Fruit fly (Drosophila melanogaster) whole organism, embryonic: Measurements from ENCODE around the gene Sidpn.

Experiments used
- CG10431 ChIP-seq: fragments of 200-800 bp; sonication (Bioruptor generic); optimal IDR thresholded peaks from 3 replicates; lab custom pipeline; 2018; ENCODE audit warnings: missing biosample characterization, mild to moderate bottlenecking, missing genetic modification characterization
- CG10959 ChIP-seq: fragments of 200-800 bp; sonication (Bioruptor generic); IDR thresholded peaks from 2 replicates; pipeline ENCODE4 v1.3.6; 2022; ENCODE audit warnings: missing biosample characterization, missing genetic modification characterization
- CG11093 ChIP-seq: fragments of 200-800 bp; sonication (Bioruptor generic); IDR thresholded peaks from 3 replicates; pipeline ENCODE4 v1.3.6; 2022; ENCODE audit warnings: missing biosample characterization, missing genetic modification characterization
- CG12219 ChIP-seq: fragments of 200-800 bp; sonication (Bioruptor generic); optimal IDR thresholded peaks from 3 replicates; lab custom pipeline; 2018; ENCODE audit warnings: missing biosample characterization, mild to moderate bottlenecking, missing genetic modification characterization
- CG12391 ChIP-seq: fragments of 200-800 bp; sonication (Bioruptor generic); optimal IDR thresholded peaks from 3 replicates; lab custom pipeline; 2018; ENCODE audit warnings: missing biosample characterization, mild to moderate bottlenecking, missing genetic modification characterization, moderate library complexity
- CG17359 ChIP-seq: fragments of 200-800 bp; sonication (Bioruptor generic); optimal IDR thresholded peaks from 3 replicates; lab custom pipeline; 2018; ENCODE audit warnings: missing biosample characterization, mild to moderate bottlenecking, missing genetic modification characterization, moderate library complexity
- CG17385 ChIP-seq: fragments of 200-800 bp; sonication (Bioruptor generic); optimal IDR thresholded peaks from 3 replicates; lab custom pipeline; 2018; ENCODE audit warnings: missing biosample characterization, mild to moderate bottlenecking, missing genetic modification characterization
- CG31224 ChIP-seq: fragments of 200-800 bp; sonication (Bioruptor generic); IDR thresholded peaks from 2 replicates; pipeline ENCODE4 v1.3.6; 2022; ENCODE audit warnings: missing biosample characterization, missing genetic modification characterization
- CG31388 ChIP-seq: fragments of 200-800 bp; sonication (Bioruptor generic); optimal IDR thresholded peaks from 2 replicates; lab custom pipeline; 2016; ENCODE audit warnings: missing biosample characterization, missing genetic modification characterization
- CG43689 ChIP-seq: fragments of 200-800 bp; sonication (Bioruptor generic); IDR thresholded peaks from 2 replicates; pipeline ENCODE4 v1.3.6; 2022; ENCODE audit warnings: missing biosample characterization, missing genetic modification characterization
- CG6654 ChIP-seq: fragments of 200-800 bp; sonication (Bioruptor generic); optimal IDR thresholded peaks from 2 replicates; lab custom pipeline; 2017; ENCODE audit warnings: missing biosample characterization, mild to moderate bottlenecking, missing genetic modification characterization
- CG6683 ChIP-seq: fragments of 200-800 bp; sonication (Bioruptor generic); optimal IDR thresholded peaks from 2 replicates; lab custom pipeline; 2017; ENCODE audit warnings: missing biosample characterization, mild to moderate bottlenecking, missing genetic modification characterization, missing genetic modification reagents
- CG7372 ChIP-seq: fragments of 200-800 bp; sonication (Bioruptor generic); IDR thresholded peaks from 2 replicates; pipeline ENCODE4 v1.3.6; 2022; ENCODE audit warnings: missing biosample characterization, missing genetic modification characterization
- CoRest ChIP-seq: fragments of 200-800 bp; sonication (Bioruptor generic); optimal IDR thresholded peaks from 3 replicates; lab custom pipeline; 2018; ENCODE audit warnings: missing biosample characterization, mild to moderate bottlenecking, missing genetic modification characterization, moderate library complexity
- Dad ChIP-seq: fragments of 200-800 bp; sonication (Bioruptor generic); optimal IDR thresholded peaks from 3 replicates; lab custom pipeline; 2016; ENCODE audit warnings: missing biosample characterization, missing genetic modification characterization
- Doc2 ChIP-seq: fragments of 200-800 bp; sonication (Bioruptor generic); IDR thresholded peaks from 2 replicates; pipeline ENCODE4 v1.3.6; 2022; ENCODE audit warnings: missing biosample characterization, missing genetic modification characterization
- E2f2 ChIP-seq: fragments of 200-800 bp; sonication (Bioruptor generic); IDR thresholded peaks from 2 replicates; pipeline ENCODE4 v1.3.6; 2022; ENCODE audit warnings: missing biosample characterization, missing genetic modification characterization
- NC2β ChIP-seq: fragments of 200-800 bp; sonication (Bioruptor generic); optimal IDR thresholded peaks from 2 replicates; lab custom pipeline; 2016; ENCODE audit warnings: missing biosample characterization, missing genetic modification characterization
- Nf-YB ChIP-seq: fragments of 200-800 bp; sonication (Bioruptor generic); optimal IDR thresholded peaks from 3 replicates; lab custom pipeline; 2019; ENCODE audit warnings: missing biosample characterization, mild to moderate bottlenecking, missing genetic modification characterization, moderate library complexity
- Side ChIP-seq: fragments of 200-800 bp; sonication (Bioruptor generic); optimal IDR thresholded peaks from 2 replicates; lab custom pipeline; 2016; ENCODE audit warnings: missing biosample characterization, missing genetic modification characterization
- Sry-δ ChIP-seq: fragments of 200-800 bp; sonication (Bioruptor generic); optimal IDR thresholded peaks from 2 replicates; lab custom pipeline; 2016; ENCODE audit warnings: missing biosample characterization, missing genetic modification characterization
- TFAM ChIP-seq: fragments of 200-800 bp; sonication (Bioruptor generic); optimal IDR thresholded peaks from 2 replicates; lab custom pipeline; 2017; ENCODE audit warnings: missing biosample characterization, missing genetic modification characterization, inconsistent platforms
- Taf1 ChIP-seq: fragments of 200-800 bp; sonication (Bioruptor generic); IDR thresholded peaks from 2 replicates; pipeline ENCODE4 v1.3.6; 2022; ENCODE audit warnings: missing biosample characterization, missing genetic modification characterization
- Trl ChIP-seq, 3 experiments: fragments of >200 bp in 2 of 3; fragments of 200-800 bp in 1 of 3; sonication (Bioruptor generic) in 1 of 3; optimal IDR thresholded peaks; 2 replicates in 1 of 3; 3 replicates in 2 of 3; lab custom pipeline; 2016 to 2017; ENCODE audit warnings: missing biosample characterization in 1 of 3, missing genetic modification characterization in 1 of 3
- Vsx1 ChIP-seq: fragments of 200-800 bp; sonication (Bioruptor generic); optimal IDR thresholded peaks from 2 replicates; lab custom pipeline; 2017; ENCODE audit warnings: missing biosample characterization, mild to moderate bottlenecking, missing genetic modification characterization, missing genetic modification reagents
- amos ChIP-seq: fragments of 200-800 bp; sonication (Bioruptor generic); IDR thresholded peaks from 2 replicates; pipeline ENCODE4 v1.3.6; 2022; ENCODE audit warnings: missing biosample characterization, missing genetic modification characterization; ENCODE audit not compliant: partially characterized antibody
- ara ChIP-seq: fragments of 200-800 bp; sonication (Bioruptor generic); IDR thresholded peaks from 2 replicates; pipeline ENCODE4 v1.3.6; 2022; ENCODE audit warnings: missing biosample characterization, missing genetic modification characterization
- bbx ChIP-seq: fragments of 200-800 bp; sonication (Bioruptor generic); IDR thresholded peaks from 2 replicates; pipeline ENCODE4 v1.3.6; 2022; ENCODE audit warnings: missing biosample characterization, missing genetic modification characterization; ENCODE audit not compliant: partially characterized antibody
- cas ChIP-seq: fragments of 200-800 bp; sonication (Bioruptor generic); IDR thresholded peaks from 2 replicates; pipeline ENCODE4 v1.3.6; 2022; ENCODE audit warnings: missing biosample characterization, missing genetic modification characterization
- chm ChIP-seq: fragments of 200-800 bp; sonication (Bioruptor generic); IDR thresholded peaks from 2 replicates; pipeline ENCODE4 v1.3.6; 2022; ENCODE audit warnings: missing biosample characterization, missing genetic modification characterization
- dpn ChIP-seq, 2 experiments: fragments of 200-800 bp; sonication (Bioruptor generic); optimal IDR thresholded peaks; 3 replicates each; lab custom pipeline; 2016; ENCODE audit warnings: missing biosample characterization in 2 of 2, missing genetic modification characterization in 2 of 2
- dysf ChIP-seq: fragments of 200-800 bp; sonication (Bioruptor generic); IDR thresholded peaks from 3 replicates; pipeline ENCODE4 v1.3.6; 2022; ENCODE audit warnings: missing biosample characterization, missing genetic modification characterization
- ewg ChIP-seq: fragments of 200-800 bp; sonication (Bioruptor generic); optimal IDR thresholded peaks from 3 replicates; lab custom pipeline; 2017; ENCODE audit warnings: mild to moderate bottlenecking, missing biosample characterization, missing genetic modification reagents, missing genetic modification characterization
- fru ChIP-seq: fragments of >200 bp; optimal IDR thresholded peaks from 2 replicates; lab custom pipeline; 2017
- gfzf ChIP-seq: fragments of 200-800 bp; sonication (Bioruptor generic); optimal IDR thresholded peaks from 2 replicates; lab custom pipeline; 2016; ENCODE audit warnings: missing biosample characterization, mild to moderate bottlenecking, missing genetic modification characterization, moderate library complexity
- gro ChIP-seq: fragments of 200-800 bp; sonication (Bioruptor generic); optimal IDR thresholded peaks from 2 replicates; lab custom pipeline; 2016; ENCODE audit warnings: missing biosample characterization, missing genetic modification characterization
- gt ChIP-seq: fragments of 200-800 bp; sonication (Bioruptor generic); IDR thresholded peaks from 2 replicates; pipeline ENCODE4 v1.3.6; 2022; ENCODE audit warnings: missing biosample characterization, missing genetic modification characterization
- knrl ChIP-seq: fragments of 200-800 bp; sonication (Bioruptor generic); IDR thresholded peaks from 3 replicates; pipeline ENCODE4 v1.3.6; 2022; ENCODE audit warnings: missing biosample characterization, missing genetic modification characterization; ENCODE audit not compliant: partially characterized antibody
- luna ChIP-seq: fragments of 200-800 bp; sonication (Bioruptor generic); optimal IDR thresholded peaks from 2 replicates; lab custom pipeline; 2016; ENCODE audit warnings: missing biosample characterization, missing genetic modification characterization
- nerfin-1 ChIP-seq: fragments of 200-800 bp; sonication (Bioruptor generic); optimal IDR thresholded peaks from 3 replicates; lab custom pipeline; 2019; ENCODE audit warnings: missing biosample characterization, mild to moderate bottlenecking, missing genetic modification characterization, moderate library complexity
- pan ChIP-seq, 4 experiments: fragments of >200 bp in 3 of 4; fragments of 200-800 bp in 1 of 4; sonication (Bioruptor generic) in 1 of 4; optimal IDR thresholded peaks in 3 of 4; IDR thresholded peaks in 1 of 4; 2 replicates each; pipeline versions ENCODE4 v1.3.6 to Lab custom; 2017 to 2022; ENCODE audit warnings: missing biosample characterization in 2 of 4, missing genetic modification characterization in 2 of 4, mixed read lengths in 1 of 4
- pho ChIP-seq: fragments of 200-800 bp; sonication (Bioruptor generic); optimal IDR thresholded peaks from 2 replicates; lab custom pipeline; 2016; ENCODE audit warnings: missing biosample characterization, missing genetic modification characterization
- schlank ChIP-seq: fragments of 200-800 bp; sonication (Bioruptor generic); optimal IDR thresholded peaks from 2 replicates; lab custom pipeline; 2018; ENCODE audit warnings: missing biosample characterization, mild to moderate bottlenecking, missing genetic modification characterization
- scrt ChIP-seq: fragments of 200-800 bp; sonication (Bioruptor generic); optimal IDR thresholded peaks from 2 replicates; lab custom pipeline; 2018; ENCODE audit warnings: missing biosample characterization, mild to moderate bottlenecking, missing genetic modification characterization, moderate library complexity
- ssp ChIP-seq: fragments of 200-800 bp; sonication (Bioruptor generic); IDR thresholded peaks from 2 replicates; pipeline ENCODE4 v1.3.6; 2022; ENCODE audit warnings: missing biosample characterization, missing genetic modification characterization
- vfl ChIP-seq: fragments of 200-800 bp; sonication (Bioruptor generic); optimal IDR thresholded peaks from 2 replicates; lab custom pipeline; 2016; ENCODE audit warnings: missing biosample characterization, missing genetic modification characterization
- zen ChIP-seq: fragments of 200-800 bp; sonication (Bioruptor generic); optimal IDR thresholded peaks from 3 replicates; lab custom pipeline; 2018; ENCODE audit warnings: missing biosample characterization, mild to moderate bottlenecking, missing genetic modification characterization, moderate library complexity

Gene Sidpn

DNA sequence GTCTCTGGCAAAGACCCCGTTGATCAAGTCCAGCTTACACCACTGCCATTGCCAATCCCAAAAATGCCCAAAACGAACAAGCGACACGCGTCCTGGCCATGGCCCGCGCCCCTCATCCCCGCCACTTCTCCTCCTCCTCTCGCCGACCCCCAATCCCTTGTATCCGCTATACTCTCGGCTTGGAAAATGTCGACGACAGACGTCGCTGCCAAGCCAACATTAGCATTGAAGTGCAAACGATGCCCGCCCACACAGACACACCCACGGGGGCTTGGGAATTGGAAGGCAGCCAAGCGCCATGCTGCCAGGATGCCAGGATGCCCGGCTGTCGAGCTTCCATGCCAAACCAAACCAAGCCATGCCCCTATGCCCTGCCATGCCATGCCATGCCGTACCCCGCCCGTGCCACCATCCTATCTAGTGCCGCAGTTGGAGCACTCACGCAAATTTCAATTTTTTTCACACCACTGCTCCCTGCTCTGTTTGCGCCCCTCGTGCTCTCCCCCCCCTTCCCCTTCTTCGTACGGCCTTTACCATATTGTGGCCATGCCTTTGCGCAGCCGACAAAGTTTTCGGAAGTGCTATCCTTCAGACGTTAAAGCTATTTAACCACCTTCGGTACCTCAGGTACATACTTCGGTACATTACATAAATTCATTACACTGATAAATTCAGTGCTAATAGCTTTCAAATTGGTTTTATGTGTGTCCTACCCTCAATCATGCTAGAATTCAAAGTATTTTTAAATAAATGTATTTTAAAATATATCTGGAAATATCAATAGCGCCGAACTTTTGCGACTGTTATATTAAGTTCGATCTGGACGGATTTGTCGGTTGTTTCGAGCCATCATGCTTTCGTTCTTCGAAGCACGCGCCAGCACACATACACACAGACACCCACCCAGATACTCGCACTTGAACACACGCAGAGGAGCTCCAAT, 6.0 kb upstream of the Sidpn start (continued):
- no peak for TF ChIP-seq CG31224 (GFP tag; lab: Robert Waterston, UW)
- TF ChIP-seq CG10959 (GFP tag; lab: Robert Waterston, UW): no peak
- TF ChIP-seq amos (GFP tag; lab: Robert Waterston, UW): 0 out of 2 replicates have a peak, but pooled peaks have one; percentile 23
- peak; percentile 63 for TF ChIP-seq nerfin-1 (tag; lab: Kevin White, UChicago)
- TF ChIP-seq TFAM (GFP tag; lab: Kevin White, UChicago): no peak
- peak; percentile 63 for TF ChIP-seq CG6683
- peak; percentile 87 for TF ChIP-seq dysf (GFP tag; lab: Robert Waterston, UW)
- no peak for TF ChIP-seq luna
- TF ChIP-seq CG10431 (GFP tag; lab: Kevin White, UChicago): peak; percentile 67
- peak; percentile 49; the same call in 1 of the 2 replicates for TF ChIP-seq ara
- TF ChIP-seq ewg (GFP tag; lab: Kevin White, UChicago): peak; percentile 69
- peak; percentile 26 for TF ChIP-seq pho (GFP tag; lab: Kevin White, UChicago)
- peak; percentile 83 for TF ChIP-seq CG17385 (GFP tag; lab: Kevin White, UChicago)
- peak; percentile 89 for TF ChIP-seq CoRest
- peak; percentile 58 for TF ChIP-seq Nf-YB (GFP tag; lab: Kevin White, UChicago)
- no peak for TF ChIP-seq bbx
- TF ChIP-seq chm (GFP tag; lab: Robert Waterston, UW): no peak
- TF ChIP-seq fru (lab: Kevin White, UChicago): no peak
- no peak for TF ChIP-seq knrl (GFP tag; lab: Robert Waterston, UW)
- no peak for TF ChIP-seq Side (GFP tag; lab: Kevin White, UChicago)
- no peak for TF ChIP-seq gro (GFP tag; lab: Kevin White, UChicago)
- TF ChIP-seq Vsx1: peak; percentile 62
- peak; percentile 51 for TF ChIP-seq ssp (GFP tag; lab: Robert Waterston, UW)
- TF ChIP-seq scrt (GFP tag; lab: Kevin White, UChicago): peak; percentile 72
- TF ChIP-seq gfzf (GFP tag; lab: Kevin White, UChicago): no peak
- TF ChIP-seq cas (GFP tag; lab: Robert Waterston, UW): no peak; the same call in 1 of the 2 replicates
- TF ChIP-seq pan (optimal IDR thresholded peaks at IDR 0.05; lab: Kevin White, UChicago): no peak
- peak in 1 of 2 experiments; percentile 66 for TF ChIP-seq pan (GFP tag; optimal IDR thresholded peaks at IDR 0.05 in 1 of 2, IDR thresholded peaks at IDR 0.05 in 1 of 2)
- peak; percentile 31; the same call in 1 of the 2 replicates for TF ChIP-seq CG43689 (GFP tag; lab: Robert Waterston, UW)
- no peak for TF ChIP-seq Sry-δ (GFP tag; lab: Kevin White, UChicago)
- peak; percentile 27; the same call in 1 of the 2 replicates for TF ChIP-seq Taf1 (GFP tag; lab: Robert Waterston, UW)
- peak; percentile 60; the same call in 1 of the 3 replicates for TF ChIP-seq CG11093 (GFP tag; lab: Robert Waterston, UW)
- peak; percentile 86 for TF ChIP-seq CG12391
- TF ChIP-seq CG6654 (GFP tag; lab: Kevin White, UChicago): peak; percentile 38
- peak; percentile 66 for TF ChIP-seq CG7372 (GFP tag; lab: Robert Waterston, UW)
- TF ChIP-seq CG31388: no peak
- TF ChIP-seq CG17359 (tag; lab: Kevin White, UChicago): peak; percentile 72
- no peak for TF ChIP-seq Dad (GFP tag; lab: Kevin White, UChicago)
- TF ChIP-seq dpn (GFP tag; optimal IDR thresholded peaks at IDR 0.05; lab: Kevin White, UChicago): peak; percentile 4 to 72
- no peak for TF ChIP-seq gt (GFP tag; lab: Robert Waterston, UW)
- TF ChIP-seq CG12219 (GFP tag; lab: Kevin White, UChicago): peak; percentile 66
- peak; percentile 4 for TF ChIP-seq zen (tag; lab: Kevin White, UChicago)
- TF ChIP-seq E2f2: peak; percentile 63; the same call in 1 of the 2 replicates
- peak; percentile 31 for TF ChIP-seq schlank (tag; lab: Kevin White, UChicago)
- TF ChIP-seq Trl (optimal IDR thresholded peaks at IDR 0.05; lab: Kevin White, UChicago): no peak
- peak; percentile 6 for TF ChIP-seq Trl (GFP tag; optimal IDR thresholded peaks at IDR 0.05; lab: Kevin White, UChicago)
- TF ChIP-seq NC2β (GFP tag; lab: Kevin White, UChicago): no peak
- no peak for TF ChIP-seq Doc2 (GFP tag; lab: Robert Waterston, UW)
- no peak for TF ChIP-seq vfl (GFP tag; lab: Kevin White, UChicago)
